Worm (Caenorhabditis elegans) whole organism, L2 larva: Measurements from ENCODE around the gene spe-42.

Source experiments
- F13H6.1 ChIP-seq: sonication (generic microtip); optimal IDR thresholded peaks from 2 replicates; lab custom pipeline; 2016; ENCODE audit warnings: missing genetic modification characterization, missing compliant biosample characterization
- aly-2 ChIP-seq: fragments of 150-350 bp; optimal IDR thresholded peaks from 2 replicates; lab custom pipeline; 2014; ENCODE audit warnings: missing biosample characterization, missing genetic modification characterization
- elt-3 ChIP-seq: sonication (generic microtip); optimal IDR thresholded peaks from 2 replicates; lab custom pipeline; 2017; ENCODE audit warnings: missing biosample characterization, missing genetic modification characterization
- nhr-25 ChIP-seq: fragments of 150-350 bp; sonication (generic microtip); optimal IDR thresholded peaks from 3 replicates; lab custom pipeline; 2014; ENCODE audit warnings: missing biosample characterization, missing genetic modification characterization

DNA sequence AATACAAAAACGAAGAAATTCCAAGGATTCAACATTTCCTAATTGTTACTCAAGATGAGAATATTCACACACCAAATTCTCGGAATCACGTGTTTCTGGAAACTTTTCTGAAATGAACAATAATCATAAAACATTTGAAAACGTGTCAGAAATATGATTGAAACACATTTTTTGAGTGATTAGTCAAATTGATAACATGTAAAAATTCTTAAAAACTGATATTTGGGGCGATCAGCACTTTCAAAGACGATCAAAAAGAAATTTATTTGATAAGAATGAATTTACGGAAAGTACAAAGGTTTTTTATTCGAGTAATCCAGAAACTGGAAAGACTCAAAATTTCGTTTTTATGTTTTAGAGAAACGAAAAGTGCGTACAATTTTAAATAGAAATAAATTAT lies 21.0 kb downstream of the spe-42 start, which contains the start of gene tre-3:
- TF ChIP-seq elt-3 (tag; lab: Kevin White, UChicago) (no peak), nhr-25 (tag; lab: Kevin White, UChicago) (no peak), aly-2 (no peak), F13H6.1 (tag; lab: Kevin White, UChicago) (no peak)
